Worm (Caenorhabditis elegans): ENCODE data around the gene Y39G8B.1.

DNA sequence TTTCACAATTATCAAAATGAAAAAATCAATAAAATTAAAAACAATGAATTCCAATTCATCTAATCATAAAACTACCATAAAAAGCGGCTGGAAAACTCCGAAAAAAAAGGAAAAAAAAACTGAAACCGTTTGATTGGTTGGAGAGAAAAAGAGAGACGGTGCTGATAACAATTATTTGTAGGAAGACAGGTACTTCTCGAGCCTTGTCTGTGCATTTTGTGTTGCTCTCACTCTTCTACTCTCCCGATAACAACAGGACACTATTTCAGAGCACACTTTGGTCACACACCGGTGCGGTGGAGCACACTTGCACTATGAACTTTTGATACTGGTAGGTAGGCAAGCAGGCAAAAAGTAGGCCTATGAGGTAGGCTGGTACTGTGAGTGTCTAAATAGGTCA lies 17.1 kb downstream of the Y39G8B.1 start:
- peak; percentile 59 for TF ChIP-seq nfya-1 (tag; optimal IDR thresholded peaks at IDR 0.05; ENCODE audit: insufficient read depth)
- no peak for TF ChIP-seq nhr-76 (tag; optimal IDR thresholded peaks at IDR 0.05)
- TF ChIP-seq sea-2 (GFP tag; optimal IDR thresholded peaks at IDR 0.05) = no peak
- no peak for TF ChIP-seq ceh-82 (tag; optimal IDR thresholded peaks at IDR 0.05)
- no peak for TF ChIP-seq elt-1 (tag; optimal IDR thresholded peaks at IDR 0.05)
- TF ChIP-seq mdl-1 (tag; optimal IDR thresholded peaks at IDR 0.05) = no peak
- TF ChIP-seq ama-1 (optimal IDR thresholded peaks at IDR 0.05) = no peak
- TF ChIP-seq nhr-28 (tag; optimal IDR thresholded peaks at IDR 0.05) = no peak
